Fruit fly (Drosophila melanogaster): ENCODE data around the gene Dph1.

Gene Dph1

dm6 chr3L:11696294-11697116, at the start of gene Dph1 (continued):
- TF ChIP-seq CG12769 (tag; optimal IDR thresholded peaks at IDR 0.05) (peak; percentile 90), CG8281 (tag; optimal IDR thresholded peaks at IDR 0.05) (peak; percentile 57), fd64A (GFP tag; optimal IDR thresholded peaks at IDR 0.05) (peak; percentile 84), caup (GFP tag; optimal IDR thresholded peaks at IDR 0.05; ENCODE audit: severe bottlenecking) (peak; percentile 87), ftz-f1 (GFP tag; optimal IDR thresholded peaks at IDR 0.05) (peak; percentile 77), Camta (GFP tag; optimal IDR thresholded peaks at IDR 0.05) (peak; percentile 61), croc (GFP tag; conservative IDR thresholded peaks at IDR 0.05) (no peak; the same call in 1 of the 3 replicates), grn (GFP tag; optimal IDR thresholded peaks at IDR 0.05) (peak; percentile 12), CG12942 (GFP tag; optimal IDR thresholded peaks at IDR 0.05) (peak; percentile 58), CG14667 (GFP tag; IDR thresholded peaks at IDR 0.05) (no peak), vfl (GFP tag; optimal IDR thresholded peaks at IDR 0.05) (peak; percentile 22), gt (GFP tag; IDR thresholded peaks at IDR 0.05) (peak; percentile 74), Gsc (GFP tag; IDR thresholded peaks at IDR 0.05) (no peak), z (GFP tag; IDR thresholded peaks at IDR 0.05) (no peak), cas (GFP tag; IDR thresholded peaks at IDR 0.05) (peak; percentile 66), cwo (GFP tag; optimal IDR thresholded peaks at IDR 0.05) (peak; percentile 85), CG15479 (GFP tag; optimal IDR thresholded peaks at IDR 0.05) (peak; percentile 68), CG10366 (GFP tag; IDR thresholded peaks at IDR 0.05) (peak; percentile 81), pzg (GFP tag; optimal IDR thresholded peaks at IDR 0.05) (peak; percentile 86), ci (GFP tag; IDR thresholded peaks at IDR 0.05) (peak; percentile 95), dan (GFP tag; IDR thresholded peaks at IDR 0.05) (no peak), CG9876 (GFP tag; optimal IDR thresholded peaks at IDR 0.05) (peak; percentile 5), pb (GFP tag; optimal IDR thresholded peaks at IDR 0.05) (peak; percentile 85), Doc2 (GFP tag; IDR thresholded peaks at IDR 0.05) (no peak), CG18011 (GFP tag; optimal IDR thresholded peaks at IDR 0.05) (peak; percentile 66), Oli (tag; optimal IDR thresholded peaks at IDR 0.05) (peak; percentile 86), luna (GFP tag; optimal IDR thresholded peaks at IDR 0.05) (peak; percentile 64), MBD-R2 (GFP tag; IDR thresholded peaks at IDR 0.05) (peak; percentile 70), CG10654 (GFP tag; optimal IDR thresholded peaks at IDR 0.05) (peak; percentile 77), ssp (GFP tag; IDR thresholded peaks at IDR 0.05) (peak; percentile 55; the same call in 1 of the 2 replicates), nerfin-1 (tag; optimal IDR thresholded peaks at IDR 0.05) (peak; percentile 71), MESR4 (GFP tag; optimal IDR thresholded peaks at IDR 0.05) (peak; percentile 54), tll (GFP tag; optimal IDR thresholded peaks at IDR 0.05) (no peak), CG11456 (GFP tag; IDR thresholded peaks at IDR 0.05) (no peak; the same call in 1 of the 3 replicates), CG1603 (tag; optimal IDR thresholded peaks at IDR 0.05) (peak; percentile 93), Scr (GFP tag; IDR thresholded peaks at IDR 0.05; ENCODE audit: partially characterized antibody) (peak; percentile 42; the same call in 1 of the 2 replicates), Max (GFP tag; optimal IDR thresholded peaks at IDR 0.05) (peak; percentile 46), onecut (GFP tag; IDR thresholded peaks at IDR 0.05) (peak; percentile 70), slou (GFP tag; optimal IDR thresholded peaks at IDR 0.05) (peak; percentile 58), Usf (GFP tag; optimal IDR thresholded peaks at IDR 0.05) (peak; percentile 63), pnt (GFP tag; optimal IDR thresholded peaks at IDR 0.05) (peak; percentile 68), CG9932 (GFP tag; IDR thresholded peaks at IDR 0.05) (peak; percentile 8; the same call in 1 of the 2 replicates), her (GFP tag; optimal IDR thresholded peaks at IDR 0.05) (peak; percentile 81), CG15514 (GFP tag; optimal IDR thresholded peaks at IDR 0.05) (peak; percentile 100), mam (GFP tag; optimal IDR thresholded peaks at IDR 0.05) (peak; percentile 80), pho (GFP tag; optimal IDR thresholded peaks at IDR 0.05) (peak; percentile 70), CG12744 (GFP tag; optimal IDR thresholded peaks at IDR 0.05) (peak; percentile 42), BtbVII (GFP tag; optimal IDR thresholded peaks at IDR 0.05) (peak; percentile 87), CG10959 (GFP tag; IDR thresholded peaks at IDR 0.05) (peak; percentile 66)

All from whole organism, embryonic.